Fruit fly (Drosophila melanogaster): ENCODE results near the gene cue.

The cue gene

DNA sequence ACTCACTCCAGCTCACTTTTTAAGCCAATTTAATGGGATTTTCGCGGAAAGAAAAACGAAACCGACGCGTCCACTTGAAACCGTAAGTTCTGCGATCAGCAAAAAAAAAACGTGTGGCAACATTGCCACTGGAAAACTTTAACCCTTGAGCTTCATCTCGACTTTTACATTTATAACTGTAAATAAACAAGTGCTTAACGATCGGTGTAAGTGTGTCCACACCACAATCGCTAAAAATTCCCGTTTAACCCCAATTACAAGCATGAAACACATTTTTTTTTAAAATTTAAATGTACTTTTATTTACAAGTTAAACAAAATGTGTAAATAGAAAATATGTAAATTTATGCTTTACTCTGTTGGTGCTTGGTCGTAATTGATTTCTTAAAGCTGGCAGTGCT lies 41.9 kb downstream of the cue start, which contains the start of gene Ptp61F:
Gene Ptp61F (minus strand): TSS at position 101 of the 400 bp plus-strand sequence.
- no peak for TF ChIP-seq noc (tag; optimal IDR thresholded peaks at IDR 0.05)

DNA sequence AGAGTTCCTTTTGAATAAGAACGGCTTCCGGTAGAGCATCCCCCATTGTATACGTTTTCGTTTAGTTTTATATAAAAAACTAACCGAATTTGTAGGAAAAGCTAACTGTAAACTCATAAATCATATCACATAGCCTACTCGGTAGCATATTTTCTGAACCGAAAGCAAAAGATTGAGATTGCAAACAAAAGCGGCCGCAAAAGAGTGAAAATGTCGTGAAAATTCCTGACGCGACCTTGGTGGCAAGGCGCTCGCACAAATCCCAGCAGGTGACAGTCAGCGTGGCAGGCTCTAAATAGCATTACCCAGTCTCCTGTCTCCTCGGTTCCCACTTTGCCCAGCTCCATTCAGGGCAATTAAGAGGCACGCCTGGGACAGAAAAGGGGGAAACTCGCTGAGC lies 45.1 kb downstream of the cue start, which contains the start of gene Naa30B:
Gene Naa30B (minus strand): TSS at position 101 of the 400 bp plus-strand sequence.
- no peak for TF ChIP-seq noc (tag; optimal IDR thresholded peaks at IDR 0.05)

DNA sequence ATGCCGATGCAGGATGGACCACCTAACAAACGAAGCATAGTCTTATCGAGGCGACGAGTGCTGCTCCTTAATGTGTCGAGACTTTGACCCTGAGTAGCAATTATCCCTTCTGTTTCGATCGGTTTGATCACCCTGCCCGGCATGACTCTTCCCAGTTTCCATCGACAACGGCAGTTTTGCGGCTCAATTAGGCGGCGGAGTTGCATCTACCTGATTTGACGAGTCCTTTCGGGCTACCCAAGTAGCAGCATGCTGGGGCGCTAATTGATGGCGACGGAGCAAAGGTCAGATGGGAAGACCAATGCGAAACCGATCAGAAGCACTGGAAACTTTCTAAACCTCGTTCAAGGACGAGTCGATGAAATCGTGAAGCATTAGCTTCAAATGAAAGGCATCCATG lies 46.0 kb downstream of the cue start:
- TF ChIP-seq noc (tag; optimal IDR thresholded peaks at IDR 0.05): no peak

- no peak for TF ChIP-seq noc (tag; optimal IDR thresholded peaks at IDR 0.05)
Measured at dm6 chr3L:1469241-1469640, 47.8 kb downstream of the cue start.

DNA sequence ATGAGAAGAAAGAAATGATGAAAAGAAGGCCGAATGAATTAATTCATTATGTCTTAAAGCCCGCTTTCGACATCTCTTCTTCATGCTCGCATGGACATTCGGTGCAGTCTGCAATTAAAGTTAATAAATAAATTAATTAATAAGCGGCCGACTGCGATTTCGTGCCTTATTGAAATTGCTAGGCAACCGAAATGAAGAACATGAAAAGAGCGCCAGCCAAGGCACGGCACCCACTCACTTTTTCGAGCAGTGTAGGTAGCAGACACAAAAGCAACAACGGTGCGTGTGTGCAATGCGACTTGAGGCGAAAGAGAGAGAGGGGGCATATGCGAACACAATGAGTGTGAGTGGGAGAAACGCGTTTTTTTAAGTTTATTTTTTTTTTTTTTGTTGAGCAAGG lies 52.6 kb downstream of the cue start:
- no peak for TF ChIP-seq noc (tag; optimal IDR thresholded peaks at IDR 0.05)

- no peak for TF ChIP-seq noc (tag; optimal IDR thresholded peaks at IDR 0.05)
Measured at dm6 chr3L:1463547-1463946, 53.5 kb downstream of the cue start, which contains the start of gene rho. Gene rho, plus strand, starts transcription at chr3L:1463811.

dm6 chr3L:1461831-1462230 lies 55.2 kb downstream of the cue start:
- no peak for TF ChIP-seq noc (tag; optimal IDR thresholded peaks at IDR 0.05)

dm6 chr3L:1457998-1458728 lies 58.9 kb downstream of the cue start:
- TF ChIP-seq noc (tag; optimal IDR thresholded peaks at IDR 0.05): no peak

DNA sequence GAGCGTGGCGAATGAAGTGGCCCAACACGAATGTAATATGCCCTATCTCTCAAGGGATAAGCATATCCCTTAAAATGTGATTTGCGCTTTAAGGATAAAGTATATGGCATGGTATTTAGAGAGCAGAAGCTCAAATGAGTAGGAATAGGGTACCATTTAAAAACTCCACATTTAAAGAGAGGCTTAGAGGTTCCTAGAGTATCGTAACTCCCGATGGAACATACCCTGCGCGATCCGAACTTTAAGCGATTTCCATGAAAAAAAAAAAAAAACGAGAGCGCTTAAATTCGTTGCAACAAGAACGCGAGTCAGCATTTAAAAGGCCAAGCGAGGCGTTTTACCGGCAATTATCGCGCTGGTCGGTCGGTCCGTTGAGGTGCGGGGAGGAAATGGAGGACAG lies 59.8 kb downstream of the cue start:
- no peak for TF ChIP-seq noc (tag; optimal IDR thresholded peaks at IDR 0.05)
